Comparison of ENCODE assay signal across 3 fruit fly cellular contexts in the genomic region with DNA sequence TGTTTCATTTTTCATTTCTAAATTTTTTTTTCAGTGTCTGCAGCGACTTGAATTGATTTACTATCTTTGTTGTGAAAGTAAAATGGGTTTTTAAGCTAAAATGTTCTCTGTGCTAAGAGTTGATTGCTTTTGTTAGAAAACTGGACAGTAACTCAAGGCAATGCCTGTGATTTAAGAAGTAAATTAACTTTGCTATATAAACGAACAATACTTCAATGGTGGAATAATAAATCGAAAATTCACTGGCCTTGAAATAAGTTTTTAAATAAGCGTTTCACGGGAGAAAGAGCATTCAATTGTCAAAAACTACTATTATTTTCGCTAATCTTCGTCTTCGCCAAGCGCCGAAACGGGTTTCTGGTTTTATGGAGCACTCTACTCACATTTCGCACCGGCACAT.
TF ChIP-seq lines count a peak whose summit lies in the region.

No protein-coding gene starts in this region.

TF ChIP-seq in whole organism, prepupa, 60 proteins besides CTCF, POLR2A, EP300 and RAD21 (continues in another document):
- TF ChIP-seq CG6854 (GFP tag; optimal IDR thresholded peaks at IDR 0.05; lab: Kevin White, UChicago) (no peak), svp (GFP tag; lab: Kevin White, UChicago) (peak; percentile 72), CG1621 (tag; optimal IDR thresholded peaks at IDR 0.05; lab: Kevin White, UChicago) (no peak), acj6 (GFP tag; optimal IDR thresholded peaks at IDR 0.05; lab: Kevin White, UChicago) (no peak), Sox14 (GFP tag; optimal IDR thresholded peaks at IDR 0.05; lab: Kevin White, UChicago) (peak; percentile 38), CG4318 (GFP tag; optimal IDR thresholded peaks at IDR 0.05; lab: Kevin White, UChicago) (peak; percentile 49), Smox (GFP tag; optimal IDR thresholded peaks at IDR 0.05; lab: Kevin White, UChicago) (peak; percentile 29), fd59A (GFP tag; optimal IDR thresholded peaks at IDR 0.05; lab: Kevin White, UChicago) (no peak), dac (GFP tag; optimal IDR thresholded peaks at IDR 0.05; lab: Kevin White, UChicago) (peak; percentile 6), CG34406 (GFP tag; optimal IDR thresholded peaks at IDR 0.05; lab: Kevin White, UChicago) (no peak), pdm3 (GFP tag; optimal IDR thresholded peaks at IDR 0.05; lab: Kevin White, UChicago) (peak; percentile 55), salr (GFP tag; optimal IDR thresholded peaks at IDR 0.05; lab: Kevin White, UChicago) (peak in 1 of 2 experiments; percentile 33), spab (GFP tag; optimal IDR thresholded peaks at IDR 0.05; lab: Kevin White, UChicago) (no peak), CG8119 (GFP tag; IDR thresholded peaks at IDR 0.05; lab: Robert Waterston, UW) (peak; percentile 76), Hr39 (GFP tag; optimal IDR thresholded peaks at IDR 0.05; lab: Kevin White, UChicago) (peak; percentile 32), CG11294 (GFP tag; IDR thresholded peaks at IDR 0.05; lab: Robert Waterston, UW) (no peak), Lpt (GFP tag; optimal IDR thresholded peaks at IDR 0.05; lab: Kevin White, UChicago) (peak; percentile 27), CG6808 (GFP tag; optimal IDR thresholded peaks at IDR 0.05; lab: Kevin White, UChicago) (no peak), dsx (GFP tag; optimal IDR thresholded peaks at IDR 0.05; lab: Kevin White, UChicago; ENCODE audit: poor library complexity, severe bottlenecking) (no peak), CG7368 (GFP tag; optimal IDR thresholded peaks at IDR 0.05; lab: Kevin White, UChicago) (no peak), CG3919 (GFP tag; optimal IDR thresholded peaks at IDR 0.05; lab: Kevin White, UChicago) (no peak), Sox102F (GFP tag; optimal IDR thresholded peaks at IDR 0.05; lab: Kevin White, UChicago) (peak; percentile 23), cyc (GFP tag; optimal IDR thresholded peaks at IDR 0.05; lab: Kevin White, UChicago) (peak; percentile 3), CG6163 (GFP tag; IDR thresholded peaks at IDR 0.05; lab: Robert Waterston, UW) (peak; percentile 51; the same call in 2 of the 3 replicates), Eip78C (GFP tag; lab: Kevin White, UChicago) (peak; percentile 89), CG10669 (GFP tag; optimal IDR thresholded peaks at IDR 0.05; lab: Kevin White, UChicago) (no peak), Sox15 (GFP tag; optimal IDR thresholded peaks at IDR 0.05; lab: Kevin White, UChicago) (peak; percentile 0), vri (GFP tag; optimal IDR thresholded peaks at IDR 0.05; lab: Kevin White, UChicago) (no peak), CG6276 (GFP tag; optimal IDR thresholded peaks at IDR 0.05; lab: Kevin White, UChicago) (peak; percentile 56)

TF ChIP-seq in whole organism, pupa, 21 proteins besides CTCF, POLR2A, EP300 and RAD21:
- no peak for TF ChIP-seq CG34367 (tag; optimal IDR thresholded peaks at IDR 0.05; lab: Kevin White, UChicago)
- peak; percentile 61 for TF ChIP-seq CG14655 (GFP tag; optimal IDR thresholded peaks at IDR 0.05; lab: Kevin White, UChicago)
- peak; percentile 50 for TF ChIP-seq CG8301 (tag; optimal IDR thresholded peaks at IDR 0.05; lab: Kevin White, UChicago)
- peak; percentile 57 for TF ChIP-seq Ets98B (GFP tag; IDR thresholded peaks at IDR 0.05; lab: Robert Waterston, UW)
- TF ChIP-seq Pif1B (GFP tag; optimal IDR thresholded peaks at IDR 0.05; lab: Kevin White, UChicago), result peak; percentile 46
- TF ChIP-seq CG15710 (tag; optimal IDR thresholded peaks at IDR 0.05; lab: Kevin White, UChicago), result no peak
- TF ChIP-seq Snoo (tag; optimal IDR thresholded peaks at IDR 0.05; lab: Kevin White, UChicago), result no peak
- peak; percentile 52 for TF ChIP-seq Pif1A (GFP tag; optimal IDR thresholded peaks at IDR 0.05; lab: Kevin White, UChicago)

TF ChIP-seq in whole organism, wandering third instar larva, 38 proteins besides CTCF, POLR2A, EP300 and RAD21:
- TF ChIP-seq CG9705 (GFP tag; optimal IDR thresholded peaks at IDR 0.05; lab: Kevin White, UChicago) (no peak), OdsH (GFP tag; optimal IDR thresholded peaks at IDR 0.05; lab: Kevin White, UChicago) (no peak), ey (GFP tag; optimal IDR thresholded peaks at IDR 0.05; lab: Kevin White, UChicago) (peak; percentile 16), GATAd (GFP tag; optimal IDR thresholded peaks at IDR 0.05; lab: Kevin White, UChicago) (no peak), foxo (GFP tag; optimal IDR thresholded peaks at IDR 0.05; lab: Kevin White, UChicago) (peak in 1 of 2 experiments; percentile 22), rgr (GFP tag; optimal IDR thresholded peaks at IDR 0.05; lab: Kevin White, UChicago) (peak; percentile 2), Hr78 (GFP tag; optimal IDR thresholded peaks at IDR 0.05; lab: Kevin White, UChicago) (no peak), fru (GFP tag; optimal IDR thresholded peaks at IDR 0.05; lab: Kevin White, UChicago) (peak; percentile 6)

Comparison
In these comparisons a context has a peak if more than half of its experiments do, and no peak if none do; other contexts are left out.
1. Of the 1 proteins assayed by ChIP-seq in both whole organism, prepupa and whole organism, wandering third instar larva: peak only in whole organism, prepupa: OdsH; only in whole organism, wandering third instar larva: none; in both: none; in neither: 0.